Worm (Caenorhabditis elegans) whole organism, L1 larva: ENCODE measurements around the gene ZK742.6.

ENCODE experiments used
- C04F5.9 ChIP-seq: sonication (generic microtip); optimal IDR thresholded peaks from 2 replicates; lab custom pipeline; 2016; ENCODE audit warnings: missing genetic modification characterization, missing compliant biosample characterization
- C34B4.2 ChIP-seq: sonication (generic microtip); optimal IDR thresholded peaks from 2 replicates; lab custom pipeline; 2017; ENCODE audit warnings: mild to moderate bottlenecking, missing genetic modification characterization, missing compliant biosample characterization
- F16B12.6 ChIP-seq: fragments of 150-350 bp; optimal IDR thresholded peaks from 2 replicates; lab custom pipeline; 2014; ENCODE audit warnings: missing biosample characterization, missing genetic modification characterization
- alr-1 ChIP-seq: fragments of 200-800 bp; sonication (Bioruptor generic); optimal IDR thresholded peaks from 2 replicates; lab custom pipeline; 2018; ENCODE audit warnings: borderline replicate concordance, mild to moderate bottlenecking, missing genetic modification characterization, missing compliant biosample characterization
- aly-2 ChIP-seq: fragments of 150-350 bp; optimal IDR thresholded peaks from 2 replicates; lab custom pipeline; 2014; ENCODE audit warnings: missing biosample characterization, missing genetic modification characterization
- blmp-1 ChIP-seq: fragments of 150-350 bp; optimal IDR thresholded peaks from 2 replicates; lab custom pipeline; 2014; ENCODE audit warnings: missing biosample characterization, missing genetic modification characterization
- ceh-82 ChIP-seq, 3 experiments: fragments of 150-350 bp in 1 of 3; sonication (generic microtip) in 2 of 3; optimal IDR thresholded peaks; 2 replicates each; lab custom pipeline; 2014 to 2017; ENCODE audit warnings: missing biosample characterization in 3 of 3, missing genetic modification characterization in 3 of 3
- ceh-88 ChIP-seq: fragments of 200-800 bp; sonication (Bioruptor generic); IDR thresholded peaks from 2 replicates; pipeline ENCODE4 v1.3.6; 2022; ENCODE audit warnings: missing genetic modification characterization, missing compliant biosample characterization
- dpl-1 ChIP-seq, 3 experiments: fragments of 150-350 bp in 2 of 3; sonication (generic microtip) in 1 of 3; optimal IDR thresholded peaks; 2 replicates each; lab custom pipeline; 2014 to 2017; ENCODE audit warnings: missing biosample characterization in 3 of 3, missing genetic modification characterization in 3 of 3, missing genetic modification reagents in 3 of 3
- efl-1 ChIP-seq, 4 experiments: fragments of 150-350 bp; optimal IDR thresholded peaks in 3 of 4; peaks in 1 of 4; 1 replicate in 1 of 4; 2 replicates in 3 of 4; lab custom pipeline; 2014; ENCODE audit warnings: missing biosample characterization in 2 of 4, missing genetic modification characterization in 2 of 4, missing genetic modification reagents in 2 of 4
- efl-3 ChIP-seq: fragments of 200-800 bp; sonication (Bioruptor generic); optimal IDR thresholded peaks from 2 replicates; lab custom pipeline; 2018; ENCODE audit warnings: mild to moderate bottlenecking, missing genetic modification characterization, missing compliant biosample characterization
- ets-5 ChIP-seq: fragments of 200-800 bp; sonication (Bioruptor generic); IDR thresholded peaks from 2 replicates; pipeline ENCODE4 v1.3.6; 2022; ENCODE audit warnings: missing genetic modification characterization, missing compliant biosample characterization
- fkh-10 ChIP-seq: sonication (generic microtip); optimal IDR thresholded peaks from 2 replicates; lab custom pipeline; 2017; ENCODE audit warnings: missing biosample characterization, missing genetic modification reagents, missing genetic modification characterization
- fkh-8 ChIP-seq: sonication (generic microtip); optimal IDR thresholded peaks from 2 replicates; lab custom pipeline; 2016; ENCODE audit warnings: mild to moderate bottlenecking, missing genetic modification characterization, missing compliant biosample characterization
- grh-1 ChIP-seq: fragments of 200-800 bp; sonication (Bioruptor generic); IDR thresholded peaks from 2 replicates; pipeline ENCODE4 v1.3.6; 2022; ENCODE audit warnings: missing genetic modification reagents, missing genetic modification characterization, missing compliant biosample characterization
- hlh-4 ChIP-seq: sonication (generic microtip); optimal IDR thresholded peaks from 2 replicates; lab custom pipeline; 2016; ENCODE audit warnings: mild to moderate bottlenecking, missing genetic modification characterization, missing compliant biosample characterization
- hpl-2 ChIP-seq: fragments of 150-350 bp; optimal IDR thresholded peaks from 2 replicates; lab custom pipeline; 2014; ENCODE audit warnings: missing biosample characterization, missing genetic modification reagents, missing genetic modification characterization
- lin-15B ChIP-seq: fragments of 150-350 bp; sonication (generic microtip); optimal IDR thresholded peaks from 3 replicates; lab custom pipeline; 2014; ENCODE audit warnings: missing biosample characterization, missing genetic modification characterization
- lin-35 ChIP-seq, 2 experiments: fragments of 150-350 bp; optimal IDR thresholded peaks; 2 replicates each; lab custom pipeline; 2014; ENCODE audit warnings: missing biosample characterization in 2 of 2, missing genetic modification characterization in 2 of 2, missing genetic modification reagents in 2 of 2
- lir-3 ChIP-seq: sonication (generic microtip); optimal IDR thresholded peaks from 2 replicates; lab custom pipeline; 2016; ENCODE audit warnings: mild to moderate bottlenecking, missing genetic modification characterization, moderate library complexity, missing compliant biosample characterization; ENCODE audit not compliant: poor library complexity
- lsy-2 ChIP-seq, 2 experiments: fragments of 150-350 bp; optimal IDR thresholded peaks; 2 replicates each; lab custom pipeline; 2014; ENCODE audit warnings: missing biosample characterization in 2 of 2, missing genetic modification characterization in 2 of 2
- mab-9 ChIP-seq: fragments of 200-800 bp; sonication (Bioruptor generic); IDR thresholded peaks from 2 replicates; pipeline ENCODE4 v1.3.6; 2022; ENCODE audit warnings: missing genetic modification reagents, missing genetic modification characterization, missing compliant biosample characterization
- mef-2 ChIP-seq: fragments of 150-350 bp; optimal IDR thresholded peaks from 2 replicates; lab custom pipeline; 2014; ENCODE audit warnings: missing biosample characterization, missing genetic modification characterization
- nhr-19 ChIP-seq: fragments of 200-800 bp; sonication (Bioruptor generic); conservative IDR thresholded peaks from 2 replicates; pipeline ENCODE4 v1.3.6; 2022; ENCODE audit warnings: missing genetic modification characterization, missing compliant biosample characterization
- nhr-20 ChIP-seq: sonication (generic microtip); optimal IDR thresholded peaks from 2 replicates; lab custom pipeline; 2016; ENCODE audit warnings: mild to moderate bottlenecking, missing genetic modification characterization, missing compliant biosample characterization
- nhr-237 ChIP-seq: fragments of 150-350 bp; optimal IDR thresholded peaks from 2 replicates; lab custom pipeline; 2014; ENCODE audit warnings: missing biosample characterization, missing genetic modification characterization
- nhr-47 ChIP-seq: sonication (generic microtip); optimal IDR thresholded peaks from 2 replicates; lab custom pipeline; 2016; ENCODE audit warnings: mild to moderate bottlenecking, missing genetic modification characterization, moderate library complexity, missing compliant biosample characterization
- nhr-71 ChIP-seq: sonication (generic microtip); optimal IDR thresholded peaks from 2 replicates; lab custom pipeline; 2016; ENCODE audit warnings: mild to moderate bottlenecking, missing genetic modification characterization, moderate library complexity, missing compliant biosample characterization
- nhr-84 ChIP-seq: sonication (generic microtip); optimal IDR thresholded peaks from 2 replicates; lab custom pipeline; 2017; ENCODE audit warnings: missing biosample characterization, missing genetic modification characterization
- nhr-85 ChIP-seq: sonication (generic microtip); peaks from one replicate; lab custom pipeline; 2016; ENCODE audit warnings: missing genetic modification characterization, inconsistent platforms, missing compliant biosample characterization
- nhr-90 ChIP-seq: sonication (generic microtip); optimal IDR thresholded peaks from 2 replicates; lab custom pipeline; 2016; ENCODE audit warnings: mild to moderate bottlenecking, missing genetic modification characterization, missing compliant biosample characterization; ENCODE audit not compliant: poor library complexity
- pag-3 ChIP-seq: sonication (generic microtip); optimal IDR thresholded peaks from 2 replicates; lab custom pipeline; 2017; ENCODE audit warnings: missing genetic modification characterization, mild to moderate bottlenecking, missing compliant biosample characterization, antibody characterized with exemption, borderline replicate concordance; ENCODE audit not compliant: insufficient read depth
- pax-3 ChIP-seq: fragments of 200-800 bp; sonication (Bioruptor generic); optimal IDR thresholded peaks from 2 replicates; lab custom pipeline; 2018; ENCODE audit warnings: mild to moderate bottlenecking, missing genetic modification characterization, moderate library complexity, missing compliant biosample characterization
- snpc-4 ChIP-seq: fragments of 150-350 bp; optimal IDR thresholded peaks from 2 replicates; lab custom pipeline; 2014; ENCODE audit warnings: missing biosample characterization, missing genetic modification characterization
- swsn-7 ChIP-seq: sonication (generic microtip); optimal IDR thresholded peaks from 2 replicates; lab custom pipeline; 2016; ENCODE audit warnings: missing genetic modification characterization, missing compliant biosample characterization
- tbx-2 ChIP-seq: sonication (generic microtip); optimal IDR thresholded peaks from 2 replicates; lab custom pipeline; 2016; ENCODE audit warnings: missing genetic modification characterization, missing compliant biosample characterization
- tlp-1 ChIP-seq: fragments of 150-350 bp; optimal IDR thresholded peaks from 2 replicates; lab custom pipeline; 2014; ENCODE audit warnings: missing biosample characterization, missing genetic modification characterization
- unc-62 ChIP-seq: fragments of 150-350 bp; optimal IDR thresholded peaks from 2 replicates; lab custom pipeline; 2014; ENCODE audit warnings: missing biosample characterization, missing genetic modification reagents, missing genetic modification characterization
- unc-86 ChIP-seq: sonication (generic microtip); optimal IDR thresholded peaks from 2 replicates; lab custom pipeline; 2016; ENCODE audit warnings: missing genetic modification characterization, missing compliant biosample characterization
- ztf-11 ChIP-seq, 2 experiments: sonication (generic microtip); optimal IDR thresholded peaks; 2 replicates each; lab custom pipeline; 2016 to 2017; ENCODE audit warnings: missing genetic modification characterization in 2 of 2, missing biosample characterization in 1 of 2, missing compliant biosample characterization in 1 of 2
- ztf-4 ChIP-seq: fragments of 150-350 bp; optimal IDR thresholded peaks from 2 replicates; lab custom pipeline; 2014; ENCODE audit warnings: missing biosample characterization, missing genetic modification characterization

The ZK742.6 gene

DNA sequence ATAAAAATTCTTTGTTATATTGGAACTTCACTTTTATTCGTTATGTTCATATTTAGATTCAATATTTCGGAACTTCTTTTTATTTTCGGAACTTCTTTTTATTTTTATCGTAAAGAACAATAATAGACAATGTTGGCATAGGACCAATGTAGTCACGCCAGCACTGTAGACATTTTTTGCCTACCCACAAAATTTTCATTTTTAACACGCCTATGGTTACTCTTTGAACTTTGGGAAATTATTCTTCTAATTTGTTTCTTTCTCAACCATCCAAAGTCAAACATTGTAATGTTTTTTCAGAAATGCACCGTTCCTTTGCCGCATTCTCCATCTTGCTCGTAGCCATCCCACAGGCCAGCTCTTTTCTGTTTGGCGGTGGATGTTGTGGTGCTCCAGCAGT is 29.6 kb downstream of the ZK742.6 start, which contains the start of gene C26F1.1:
Gene C26F1.1 (plus strand): TSS at position 301 of the 400 bp plus-strand sequence.
- TF ChIP-seq dpl-1 (GFP tag; optimal IDR thresholded peaks at IDR 0.05; lab: Kevin White, UChicago) (no peak), nhr-85 (tag; lab: Kevin White, UChicago) (peak; percentile 4)
- TF ChIP-seq, all 84 proteins: peak for 1

DNA sequence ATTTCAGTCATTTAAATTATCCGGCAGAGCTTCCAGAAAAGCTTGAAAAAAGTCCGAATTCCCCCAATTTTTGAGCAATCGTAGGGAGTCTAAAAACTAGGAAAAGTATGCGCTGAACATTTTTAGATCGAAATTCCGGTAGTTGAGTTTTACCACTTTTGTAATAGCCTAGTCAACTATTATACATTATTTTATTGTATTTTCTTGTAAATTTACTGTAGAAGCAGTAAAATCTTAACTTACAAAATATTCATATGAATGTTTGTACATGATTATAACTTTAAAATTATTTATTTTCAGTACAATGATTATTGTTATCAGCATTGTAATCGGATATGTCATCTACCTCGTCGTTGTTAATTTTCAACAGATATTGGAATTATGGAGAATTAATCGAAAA is 33.2 kb downstream of the ZK742.6 start, which contains the start of gene cyp-32A1:
Gene cyp-32A1 (plus strand): TSS at position 301 of the 400 bp plus-strand sequence.
- no peak for TF ChIP-seq ets-5 (GFP tag; lab: Robert Waterston, UW)
- TF ChIP-seq ceh-82 (tag; optimal IDR thresholded peaks at IDR 0.05; lab: Kevin White, UChicago): no peak
- no peak for TF ChIP-seq hpl-2
- no peak for TF ChIP-seq nhr-71 (tag; lab: Kevin White, UChicago)
- TF ChIP-seq tlp-1 (tag; lab: Kevin White, UChicago): no peak
- TF ChIP-seq lin-15B (tag; lab: Kevin White, UChicago): no peak
- no peak for TF ChIP-seq nhr-47
- no peak for TF ChIP-seq snpc-4 (tag; lab: Kevin White, UChicago)
- TF ChIP-seq unc-62: no peak

DNA sequence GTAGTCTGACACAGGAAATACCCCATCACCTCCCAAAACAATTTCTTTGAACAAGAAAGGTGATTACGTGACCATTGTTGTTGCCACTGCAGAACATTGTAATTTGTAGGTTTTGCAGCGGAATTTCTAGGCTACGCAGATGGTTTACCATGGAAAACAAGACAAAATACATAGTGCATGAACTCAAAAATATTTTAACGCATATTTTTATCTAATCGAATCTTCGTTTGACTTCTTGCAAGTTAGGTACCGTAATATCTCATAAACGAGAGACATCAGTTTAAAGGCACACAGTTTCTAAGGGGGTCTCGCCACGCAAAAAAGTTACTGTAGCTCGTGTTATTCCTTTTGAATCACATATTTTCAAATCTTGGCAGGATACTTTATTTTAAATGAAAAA is 35.7 kb downstream of the ZK742.6 start:
- TF ChIP-seq mef-2 (no peak), hlh-4 (tag; lab: Kevin White, UChicago) (no peak), efl-3 (GFP tag; lab: Kevin White, UChicago) (no peak), grh-1 (GFP tag; lab: Robert Waterston, UW) (no peak), swsn-7 (no peak), fkh-10 (GFP tag; lab: Kevin White, UChicago) (no peak), aly-2 (no peak), ceh-82 (tag; optimal IDR thresholded peaks at IDR 0.05; lab: Kevin White, UChicago) (no peak), lsy-2 (tag; optimal IDR thresholded peaks at IDR 0.05; lab: Kevin White, UChicago) (no peak), lir-3 (tag; lab: Kevin White, UChicago) (no peak), C04F5.9 (tag; lab: Kevin White, UChicago) (no peak), ceh-88 (GFP tag; lab: Robert Waterston, UW) (no peak), efl-1 (optimal IDR thresholded peaks at IDR 0.05; lab: Kevin White, UChicago) (no peak), efl-1 (GFP tag; optimal IDR thresholded peaks at IDR 0.05 in 1 of 2; lab: Kevin White, UChicago) (no peak), fkh-8 (tag; lab: Kevin White, UChicago) (no peak), nhr-90 (tag; lab: Kevin White, UChicago) (no peak)

DNA sequence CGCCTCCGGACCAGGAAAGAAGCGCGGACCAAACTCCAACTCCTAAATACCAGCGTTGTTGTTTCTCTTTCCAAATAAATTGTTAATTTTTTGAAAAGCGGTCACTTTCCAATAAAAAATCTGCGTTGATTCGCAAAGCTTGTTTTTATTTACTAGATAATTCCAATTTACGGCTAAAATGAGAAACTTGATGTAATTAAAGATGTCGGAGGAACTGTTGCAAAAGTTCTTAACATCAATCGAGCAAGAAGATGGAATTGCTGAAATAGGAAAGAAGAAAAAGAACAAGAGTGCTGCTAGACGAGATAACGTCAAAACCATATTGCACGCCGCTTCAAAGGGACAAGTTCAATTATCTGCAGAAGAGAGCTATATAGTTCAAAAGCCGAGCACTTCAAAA is 37.6 kb downstream of the ZK742.6 start, which contains the start of gene C26F1.3:
Gene C26F1.3 (plus strand): TSS at position 203 of the 400 bp plus-strand sequence.
- TF ChIP-seq C34B4.2 (tag; lab: Kevin White, UChicago) (no peak), nhr-85 (tag; lab: Kevin White, UChicago) (peak; percentile 15)

DNA sequence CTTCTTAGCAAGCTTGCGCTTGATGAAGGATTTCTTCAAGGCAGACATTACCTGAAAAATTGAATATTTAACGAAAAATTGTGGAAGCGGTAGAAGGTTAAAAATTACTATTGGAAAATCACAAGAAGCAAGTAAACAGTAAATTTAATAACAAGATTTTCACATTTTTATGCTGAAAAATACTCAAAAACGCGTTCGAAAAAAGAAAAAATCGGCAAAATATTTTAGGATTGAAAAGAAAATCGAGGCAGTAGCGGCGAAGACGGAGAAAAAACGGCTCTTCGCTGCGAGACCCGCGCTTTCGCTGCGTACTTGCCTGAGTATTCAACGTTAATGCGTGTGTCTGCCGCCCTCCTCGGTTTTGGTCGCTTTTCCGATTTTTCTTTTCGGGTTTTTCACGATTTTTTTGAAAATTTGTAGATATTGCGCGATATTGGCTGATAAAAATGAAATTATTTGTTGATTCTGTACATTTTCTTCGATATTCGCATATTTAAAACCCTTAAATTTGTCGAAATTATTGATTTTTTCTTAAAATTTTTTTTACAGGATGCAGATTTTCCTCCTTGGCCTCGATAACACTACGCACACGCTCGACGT is 38.6 kb downstream of the ZK742.6 start, which contains the start of the genes rpl-39 and rps-30:
Gene rpl-39 (minus strand): TSS at position 51 of the 600 bp plus-strand sequence.
Gene rps-30 (plus strand): TSS at position 550 of the 600 bp plus-strand sequence.
- TF ChIP-seq hpl-2: peak; percentile 72
- peak; percentile 17 for TF ChIP-seq nhr-237 (tag; lab: Kevin White, UChicago)
- peak; percentile 70 for TF ChIP-seq grh-1 (GFP tag; lab: Robert Waterston, UW)
- TF ChIP-seq tbx-2 (tag; lab: Kevin White, UChicago): peak; percentile 78
- peak; percentile 23 for TF ChIP-seq ztf-4
- peak; percentile 81 for TF ChIP-seq nhr-19 (GFP tag; lab: Robert Waterston, UW)
- no peak for TF ChIP-seq ztf-11 (tag; optimal IDR thresholded peaks at IDR 0.05; lab: Kevin White, UChicago)
- peak; percentile 88 for TF ChIP-seq nhr-20 (tag; lab: Kevin White, UChicago)
- TF ChIP-seq lin-35 (GFP tag; optimal IDR thresholded peaks at IDR 0.05; lab: Kevin White, UChicago): peak; percentile 82 to 90
- TF ChIP-seq mab-9 (GFP tag; lab: Robert Waterston, UW): no peak
- peak; percentile 37; the same call in 1 of the 2 replicates for TF ChIP-seq ceh-88 (GFP tag; lab: Robert Waterston, UW)
- TF ChIP-seq swsn-7: peak; percentile 79
- no peak for TF ChIP-seq C34B4.2 (tag; lab: Kevin White, UChicago)
- peak; percentile 71 for TF ChIP-seq blmp-1 (tag; lab: Kevin White, UChicago)
- TF ChIP-seq nhr-84 (tag; lab: Kevin White, UChicago): no peak
- peak; percentile 60 for TF ChIP-seq unc-86 (tag; lab: Kevin White, UChicago)
- TF ChIP-seq alr-1 (tag; lab: Kevin White, UChicago): no peak
- no peak for TF ChIP-seq unc-62
- TF ChIP-seq snpc-4 (tag; lab: Kevin White, UChicago): peak; percentile 63
- peak; percentile 87 to 93 for TF ChIP-seq lsy-2 (tag; optimal IDR thresholded peaks at IDR 0.05; lab: Kevin White, UChicago)
- TF ChIP-seq F16B12.6 (tag; lab: Kevin White, UChicago): peak; percentile 50
- peak; percentile 85 for TF ChIP-seq fkh-8 (tag; lab: Kevin White, UChicago)
- peak; percentile 86 for TF ChIP-seq nhr-47
- TF ChIP-seq mef-2: peak; percentile 38
- peak; percentile 54 for TF ChIP-seq pax-3 (tag; lab: Kevin White, UChicago)
- no peak for TF ChIP-seq pag-3 (tag; lab: Kevin White, UChicago)
